Fruit fly (Drosophila melanogaster) whole organism, prepupa: ENCODE measurements around the gene Ir7g.

Source experiments
- Blimp-1 ChIP-seq: fragments of 200-800 bp; sonication (Bioruptor generic); optimal IDR thresholded peaks from 3 replicates; lab custom pipeline; 2017; ENCODE audit warnings: missing biosample characterization, missing genetic modification characterization, mild to moderate bottlenecking, moderate library complexity, missing genetic modification reagents
- CG8119 ChIP-seq: fragments of 200-800 bp; sonication (Bioruptor generic); IDR thresholded peaks from 3 replicates; pipeline ENCODE4 v1.3.6; 2022; ENCODE audit warnings: missing biosample characterization, missing genetic modification characterization
- Ets96B ChIP-seq: fragments of 200-800 bp; optimal IDR thresholded peaks from 2 replicates; lab custom pipeline; 2019; ENCODE audit warnings: missing biosample characterization, mild to moderate bottlenecking, missing genetic modification characterization, moderate library complexity
- fd85E ChIP-seq: fragments of 200-800 bp; sonication (Bioruptor generic); optimal IDR thresholded peaks from 3 replicates; lab custom pipeline; 2016; ENCODE audit warnings: missing biosample characterization, missing genetic modification characterization
- net ChIP-seq: fragments of 200-800 bp; sonication (Bioruptor generic); optimal IDR thresholded peaks from 3 replicates; lab custom pipeline; 2016; ENCODE audit warnings: missing biosample characterization, missing genetic modification characterization

DNA sequence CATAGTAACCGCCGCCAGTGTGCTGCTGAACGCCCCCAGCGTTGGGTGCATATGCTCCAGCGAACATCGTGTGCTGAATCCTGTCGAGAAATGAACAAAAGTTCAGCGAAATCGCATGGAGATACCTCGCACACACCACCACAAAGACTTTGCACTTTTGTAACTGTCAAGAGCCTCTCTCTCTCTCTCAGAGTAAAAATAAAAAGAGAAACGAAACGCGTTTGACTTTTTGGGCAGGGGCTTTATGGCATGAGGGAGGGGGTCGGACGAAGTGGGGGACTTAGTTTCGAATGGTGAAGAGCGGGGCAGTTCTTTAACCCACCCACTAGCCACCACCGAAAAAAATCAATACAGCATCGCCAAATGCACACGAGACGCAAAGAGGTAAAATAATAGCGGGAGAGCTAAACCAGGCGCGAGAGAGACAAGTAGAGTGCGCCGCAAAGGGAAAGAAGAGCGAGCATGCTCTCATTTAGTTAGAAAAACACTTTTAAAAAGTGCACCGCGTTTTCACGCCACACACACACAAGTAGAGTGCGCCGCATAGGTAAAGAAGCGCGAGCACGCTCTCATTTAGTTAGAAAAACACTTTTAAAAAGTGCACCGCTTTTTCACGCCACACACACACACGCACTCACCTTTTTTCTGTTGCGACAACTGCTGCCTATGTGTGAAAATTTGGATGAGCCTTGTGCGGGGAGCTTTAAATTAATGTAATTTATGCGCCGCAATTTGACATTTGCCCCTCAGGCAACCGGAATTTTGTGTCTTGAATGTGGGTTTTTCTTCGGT lies 46.0 kb downstream of the Ir7g start:
- TF ChIP-seq net (no peak), fd85E (no peak), CG8119 (GFP tag; lab: Robert Waterston, UW) (no peak; the same call in 1 of the 3 replicates), Blimp-1 (GFP tag; lab: Kevin White, UChicago) (no peak), Ets96B (no peak)
